Worm (Caenorhabditis elegans) whole organism, mixed stage, embryonic: ENCODE data around the gene F47C12.8.

ENCODE experiments used
- M03D4.4 ChIP-seq: sonication (generic microtip); optimal IDR thresholded peaks from 2 replicates; lab custom pipeline; 2017; ENCODE audit warnings: mild to moderate bottlenecking, missing genetic modification characterization, missing compliant biosample characterization
- ceh-39 ChIP-seq: fragments of 150-350 bp; optimal IDR thresholded peaks from 2 replicates; lab custom pipeline; 2014; ENCODE audit warnings: missing biosample characterization, missing genetic modification characterization
- ceh-43 ChIP-seq: fragments of 200-800 bp; sonication (Bioruptor generic); optimal IDR thresholded peaks from 2 replicates; lab custom pipeline; 2018; ENCODE audit warnings: mild to moderate bottlenecking, missing genetic modification characterization, moderate library complexity, missing compliant biosample characterization
- ceh-83 ChIP-seq: fragments of 200-800 bp; sonication (Bioruptor generic); optimal IDR thresholded peaks from 2 replicates; lab custom pipeline; 2018; ENCODE audit warnings: mild to moderate bottlenecking, missing genetic modification characterization, missing compliant biosample characterization
- ces-1 ChIP-seq: fragments of 150-350 bp; optimal IDR thresholded peaks from 2 replicates; lab custom pipeline; 2014; ENCODE audit warnings: missing biosample characterization, missing genetic modification reagents, missing genetic modification characterization
- cnd-1 ChIP-seq: fragments of 200-800 bp; sonication (Bioruptor generic); optimal IDR thresholded peaks from 2 replicates; lab custom pipeline; 2018; ENCODE audit warnings: mild to moderate bottlenecking, missing genetic modification characterization, missing compliant biosample characterization
- elt-1 ChIP-seq: sonication (generic microtip); optimal IDR thresholded peaks from 2 replicates; lab custom pipeline; 2017; ENCODE audit warnings: missing genetic modification characterization, mild to moderate bottlenecking, missing compliant biosample characterization, antibody characterized with exemption, moderate library complexity, borderline replicate concordance; ENCODE audit not compliant: insufficient read depth
- elt-3 ChIP-seq: fragments of 150-350 bp; optimal IDR thresholded peaks from 2 replicates; lab custom pipeline; 2014; ENCODE audit warnings: missing biosample characterization, missing genetic modification characterization
- flh-1 ChIP-seq: fragments of 200-800 bp; sonication (Bioruptor generic); optimal IDR thresholded peaks from 2 replicates; lab custom pipeline; 2018; ENCODE audit warnings: mild to moderate bottlenecking, missing genetic modification characterization, moderate library complexity, missing compliant biosample characterization
- ham-2 ChIP-seq: fragments of 200-800 bp; sonication (Bioruptor generic); optimal IDR thresholded peaks from 2 replicates; lab custom pipeline; 2018; ENCODE audit warnings: mild to moderate bottlenecking, missing genetic modification characterization, missing compliant biosample characterization
- lin-13 ChIP-seq: fragments of 150-350 bp; optimal IDR thresholded peaks from 2 replicates; lab custom pipeline; 2014; ENCODE audit warnings: missing biosample characterization, missing genetic modification characterization
- mep-1 ChIP-seq: fragments of 150-350 bp; optimal IDR thresholded peaks from 2 replicates; lab custom pipeline; 2017; ENCODE audit warnings: missing biosample characterization, missing genetic modification reagents, missing genetic modification characterization, inconsistent platforms
- mls-2 ChIP-seq: sonication (generic microtip); optimal IDR thresholded peaks from 2 replicates; lab custom pipeline; 2016; ENCODE audit warnings: mild to moderate bottlenecking, missing genetic modification characterization, moderate library complexity, missing compliant biosample characterization
- nhr-12 ChIP-seq: fragments of 150-350 bp; optimal IDR thresholded peaks from 2 replicates; lab custom pipeline; 2014; ENCODE audit warnings: missing biosample characterization, missing genetic modification characterization
- nhr-2 ChIP-seq: fragments of 150-350 bp; optimal IDR thresholded peaks from 2 replicates; lab custom pipeline; 2014; ENCODE audit warnings: missing biosample characterization, missing genetic modification characterization
- nhr-237 ChIP-seq: fragments of 150-350 bp; optimal IDR thresholded peaks from 2 replicates; lab custom pipeline; 2014; ENCODE audit warnings: missing biosample characterization, missing genetic modification characterization
- nhr-28 ChIP-seq: fragments of 150-350 bp; optimal IDR thresholded peaks from 2 replicates; lab custom pipeline; 2014; ENCODE audit warnings: missing biosample characterization, missing genetic modification characterization
- nhr-76 ChIP-seq: sonication (generic microtip); optimal IDR thresholded peaks from 2 replicates; lab custom pipeline; 2017; ENCODE audit warnings: missing biosample characterization, missing genetic modification characterization
- pha-4 ChIP-seq: fragments of 150-350 bp; optimal IDR thresholded peaks from 2 replicates; lab custom pipeline; 2018; ENCODE audit warnings: missing biosample characterization, missing genetic modification reagents, missing genetic modification characterization
- sem-2 ChIP-seq: fragments of 200-800 bp; sonication (Bioruptor generic); optimal IDR thresholded peaks from 2 replicates; lab custom pipeline; 2018; ENCODE audit warnings: mild to moderate bottlenecking, missing genetic modification characterization, missing compliant biosample characterization
- snpc-4 ChIP-seq: fragments of 150-350 bp; optimal IDR thresholded peaks from 2 replicates; lab custom pipeline; 2014; ENCODE audit warnings: missing biosample characterization, missing genetic modification characterization
- sptf-1 ChIP-seq: sonication (generic microtip); optimal IDR thresholded peaks from 2 replicates; lab custom pipeline; 2017; ENCODE audit warnings: mild to moderate bottlenecking, missing genetic modification characterization, moderate library complexity, missing compliant biosample characterization
- unc-120 ChIP-seq: sonication (generic microtip); optimal IDR thresholded peaks from 2 replicates; lab custom pipeline; 2017; ENCODE audit warnings: missing genetic modification characterization, missing compliant biosample characterization; ENCODE audit not compliant: poor library complexity, severe bottlenecking
- unc-39 ChIP-seq: fragments of 150-350 bp; optimal IDR thresholded peaks from 2 replicates; lab custom pipeline; 2014; ENCODE audit warnings: missing biosample characterization, missing genetic modification characterization
- unc-62 ChIP-seq: fragments of 150-350 bp; optimal IDR thresholded peaks from 2 replicates; lab custom pipeline; 2014; ENCODE audit warnings: missing biosample characterization, missing genetic modification reagents, missing genetic modification characterization
- zip-8 ChIP-seq: fragments of 150-350 bp; optimal IDR thresholded peaks from 2 replicates; lab custom pipeline; 2014; ENCODE audit warnings: missing biosample characterization, missing genetic modification characterization

The F47C12.8 gene

ce11 chrIV:3981601-3982000, 16.8 kb downstream of the F47C12.8 start, which contains the start of gene srh-223:
Gene srh-223 (plus strand): TSS chrIV:3981901.
- TF ChIP-seq nhr-12 (tag; lab: Kevin White, UChicago) (no peak), flh-1 (GFP tag; lab: Kevin White, UChicago) (no peak), snpc-4 (tag; lab: Kevin White, UChicago) (no peak), ham-2 (GFP tag; lab: Kevin White, UChicago) (no peak), zip-8 (tag; lab: Kevin White, UChicago) (no peak), sptf-1 (no peak), lin-13 (tag; lab: Kevin White, UChicago) (no peak), unc-120 (tag; lab: Kevin White, UChicago) (no peak), cnd-1 (tag; lab: Kevin White, UChicago) (no peak), ceh-39 (tag; lab: Kevin White, UChicago) (no peak)

- TF ChIP-seq snpc-4 (tag; lab: Kevin White, UChicago) (no peak), unc-39 (tag; lab: Kevin White, UChicago) (no peak), flh-1 (GFP tag; lab: Kevin White, UChicago) (no peak), elt-1 (tag; lab: Kevin White, UChicago) (no peak), ceh-43 (no peak)
These were observed 18.9 kb downstream of the F47C12.8 start, which contains the start of gene srh-222 for ce11 chrIV:3979525-3979924. Gene srh-222 (plus strand): TSS chrIV:3979825.

ce11 chrIV:3977965-3978523, 20.4 kb downstream of the F47C12.8 start, which contains the start of gene srh-220:
Gene srh-220 (minus strand): TSS chrIV:3978015.
- no peak for TF ChIP-seq sem-2 (GFP tag; lab: Kevin White, UChicago)
- no peak for TF ChIP-seq snpc-4 (tag; lab: Kevin White, UChicago)
- no peak for TF ChIP-seq ceh-83 (GFP tag; lab: Kevin White, UChicago)
- no peak for TF ChIP-seq mls-2
- no peak for TF ChIP-seq pha-4 (tag; lab: Kevin White, UChicago)
- TF ChIP-seq elt-3 (tag; lab: Kevin White, UChicago): no peak
- TF ChIP-seq ceh-43: no peak
- TF ChIP-seq nhr-28 (tag; lab: Kevin White, UChicago): no peak
- TF ChIP-seq ham-2 (GFP tag; lab: Kevin White, UChicago): no peak
- TF ChIP-seq nhr-76: no peak
- TF ChIP-seq cnd-1 (tag; lab: Kevin White, UChicago): no peak

ce11 chrIV:3973049-3973448, 25.4 kb downstream of the F47C12.8 start, which contains the start of gene clec-79:
Gene clec-79 (plus strand): TSS chrIV:3973349.
- TF ChIP-seq pha-4 (tag; lab: Kevin White, UChicago) (no peak), ces-1 (GFP tag; lab: Kevin White, UChicago) (no peak), lin-13 (tag; lab: Kevin White, UChicago) (no peak), snpc-4 (tag; lab: Kevin White, UChicago) (no peak), unc-62 (GFP tag; lab: Kevin White, UChicago) (no peak), M03D4.4 (no peak), unc-120 (tag; lab: Kevin White, UChicago) (no peak)

DNA sequence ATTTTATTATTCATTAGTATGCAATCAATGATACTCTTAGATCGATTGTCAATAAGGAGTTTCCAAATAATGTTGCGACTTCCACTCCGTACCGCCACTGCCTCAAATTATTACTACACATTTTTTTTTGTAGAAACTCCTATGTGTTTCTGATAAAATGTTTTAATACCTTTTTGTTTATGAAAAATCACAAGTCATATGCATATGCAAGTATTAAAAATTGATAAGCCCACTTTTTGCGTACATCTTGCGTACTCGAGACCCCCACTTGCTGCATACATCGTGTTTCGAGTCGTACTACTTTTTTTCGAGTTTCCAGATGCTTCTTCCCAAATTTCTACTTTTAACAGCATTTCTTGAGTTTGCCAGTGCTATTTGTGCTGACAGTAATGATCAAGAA, 33.4 kb downstream of the F47C12.8 start, which contains the start of gene clec-76:
Gene clec-76, plus strand, starts transcription at position 234 of the 400 bp plus-strand sequence.
- no peak for TF ChIP-seq sptf-1
- no peak for TF ChIP-seq mep-1 (tag; lab: Kevin White, UChicago)
- no peak for TF ChIP-seq ceh-39 (tag; lab: Kevin White, UChicago)
- TF ChIP-seq unc-62 (GFP tag; lab: Kevin White, UChicago): no peak
- TF ChIP-seq elt-1 (tag; lab: Kevin White, UChicago): no peak
- TF ChIP-seq nhr-237 (tag; lab: Kevin White, UChicago): no peak
- no peak for TF ChIP-seq sem-2 (GFP tag; lab: Kevin White, UChicago)
- TF ChIP-seq M03D4.4: no peak
- no peak for TF ChIP-seq snpc-4 (tag; lab: Kevin White, UChicago)
- no peak for TF ChIP-seq ceh-43

DNA sequence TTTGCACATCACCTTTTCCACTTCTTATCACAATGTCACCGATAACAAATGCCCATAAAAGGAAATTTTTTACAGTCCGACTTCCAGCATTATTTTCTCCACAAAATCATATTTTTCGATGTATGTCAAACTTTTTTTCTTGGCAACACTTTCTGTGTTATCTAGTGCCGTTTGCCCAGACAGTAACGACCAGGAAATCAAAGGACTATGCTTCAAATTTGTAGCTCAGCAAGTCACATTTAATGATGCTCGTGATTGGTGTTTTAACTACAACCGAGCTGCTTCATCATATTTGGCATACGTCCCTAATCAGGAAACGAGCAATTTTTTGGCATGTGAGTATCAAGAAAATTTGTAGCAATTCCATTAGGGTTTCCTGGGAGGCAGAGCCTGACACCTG, 34.9 kb downstream of the F47C12.8 start:
- TF ChIP-seq unc-120 (tag; lab: Kevin White, UChicago): no peak
- no peak for TF ChIP-seq nhr-2
- TF ChIP-seq unc-39 (tag; lab: Kevin White, UChicago): no peak
